Worm (Caenorhabditis elegans) whole organism, late embryonic: ENCODE results near the gene stdh-4.

ENCODE experiments used
- C08G9.2 ChIP-seq: sonication (generic microtip); optimal IDR thresholded peaks from 2 replicates; lab custom pipeline; 2016; ENCODE audit warnings: mild to moderate bottlenecking, missing genetic modification characterization, moderate library complexity, missing compliant biosample characterization
- C38D4.7 ChIP-seq: fragments of 200-800 bp; sonication (Bioruptor generic); optimal IDR thresholded peaks from 2 replicates; lab custom pipeline; 2018; ENCODE audit warnings: mild to moderate bottlenecking, missing genetic modification characterization, moderate library complexity, missing compliant biosample characterization
- F13H6.1 ChIP-seq: sonication (generic microtip); optimal IDR thresholded peaks from 2 replicates; lab custom pipeline; 2016; ENCODE audit warnings: missing genetic modification characterization, missing compliant biosample characterization
- K02D7.2 ChIP-seq: sonication (generic microtip); optimal IDR thresholded peaks from 2 replicates; lab custom pipeline; 2017; ENCODE audit warnings: mild to moderate bottlenecking, missing genetic modification characterization, missing compliant biosample characterization
- Y22D7AL.16 ChIP-seq: sonication (generic microtip); optimal IDR thresholded peaks from 2 replicates; lab custom pipeline; 2016; ENCODE audit warnings: missing genetic modification characterization, missing compliant biosample characterization
- ahr-1 ChIP-seq: sonication (generic microtip); optimal IDR thresholded peaks from 2 replicates; lab custom pipeline; 2016; ENCODE audit warnings: missing genetic modification characterization, missing compliant biosample characterization
- ama-1 ChIP-seq: fragments of 150-350 bp; optimal IDR thresholded peaks from 2 replicates; lab custom pipeline; 2014
- ceh-18 ChIP-seq: sonication (generic microtip); optimal IDR thresholded peaks from 2 replicates; lab custom pipeline; 2016; ENCODE audit warnings: missing genetic modification characterization, missing compliant biosample characterization
- ceh-31 ChIP-seq: sonication (generic microtip); optimal IDR thresholded peaks from 2 replicates; lab custom pipeline; 2016; ENCODE audit warnings: missing genetic modification characterization, missing compliant biosample characterization
- ceh-34 ChIP-seq: sonication (generic microtip); optimal IDR thresholded peaks from 2 replicates; lab custom pipeline; 2016; ENCODE audit warnings: mild to moderate bottlenecking, missing genetic modification characterization, missing compliant biosample characterization
- ceh-48 ChIP-seq: sonication (generic microtip); optimal IDR thresholded peaks from 2 replicates; lab custom pipeline; 2016; ENCODE audit warnings: missing genetic modification characterization, inconsistent platforms, missing compliant biosample characterization
- ceh-6 ChIP-seq: fragments of 200-800 bp; sonication (Bioruptor generic); optimal IDR thresholded peaks from 2 replicates; lab custom pipeline; 2018; ENCODE audit warnings: mild to moderate bottlenecking, missing genetic modification characterization, missing compliant biosample characterization
- ceh-9 ChIP-seq: sonication (generic microtip); optimal IDR thresholded peaks from 2 replicates; lab custom pipeline; 2016; ENCODE audit warnings: mild to moderate bottlenecking, missing genetic modification characterization, inconsistent platforms, missing compliant biosample characterization
- che-1 ChIP-seq: sonication (generic microtip); optimal IDR thresholded peaks from 2 replicates; lab custom pipeline; 2016; ENCODE audit warnings: mild to moderate bottlenecking, missing genetic modification characterization, missing compliant biosample characterization
- dmd-4 ChIP-seq: sonication (generic microtip); optimal IDR thresholded peaks from 2 replicates; lab custom pipeline; 2016; ENCODE audit warnings: borderline replicate concordance, missing genetic modification characterization, missing compliant biosample characterization
- dve-1 ChIP-seq: sonication (generic microtip); optimal IDR thresholded peaks from 2 replicates; lab custom pipeline; 2017; ENCODE audit warnings: antibody characterized with exemption, mild to moderate bottlenecking, missing genetic modification characterization, missing compliant biosample characterization
- ets-4 ChIP-seq: sonication (generic microtip); optimal IDR thresholded peaks from 2 replicates; lab custom pipeline; 2016; ENCODE audit warnings: missing genetic modification characterization, missing compliant biosample characterization
- eyg-1 ChIP-seq: sonication (generic microtip); optimal IDR thresholded peaks from 2 replicates; lab custom pipeline; 2016; ENCODE audit warnings: missing genotype, missing genetic modification characterization, missing compliant biosample characterization
- fax-1 ChIP-seq: sonication (generic microtip); optimal IDR thresholded peaks from 2 replicates; lab custom pipeline; 2016; ENCODE audit warnings: missing genotype, missing genetic modification characterization, missing compliant biosample characterization
- gmeb-2 ChIP-seq: sonication (generic microtip); optimal IDR thresholded peaks from 2 replicates; lab custom pipeline; 2016; ENCODE audit warnings: missing genetic modification characterization, inconsistent platforms, missing compliant biosample characterization
- hlh-15 ChIP-seq: sonication (generic microtip); optimal IDR thresholded peaks from 2 replicates; lab custom pipeline; 2016; ENCODE audit warnings: missing genetic modification characterization, missing compliant biosample characterization
- hlh-6 ChIP-seq: sonication (generic microtip); optimal IDR thresholded peaks from 2 replicates; lab custom pipeline; 2016; ENCODE audit warnings: missing genotype, missing genetic modification characterization, missing compliant biosample characterization
- lim-6 ChIP-seq: sonication (generic microtip); optimal IDR thresholded peaks from 2 replicates; lab custom pipeline; 2016; ENCODE audit warnings: missing genetic modification characterization, missing compliant biosample characterization
- lin-11 ChIP-seq: fragments of 200-800 bp; sonication (Bioruptor generic); optimal IDR thresholded peaks from 2 replicates; lab custom pipeline; 2018; ENCODE audit warnings: mild to moderate bottlenecking, missing genetic modification characterization, missing compliant biosample characterization
- madf-2 ChIP-seq: sonication (generic microtip); optimal IDR thresholded peaks from 2 replicates; lab custom pipeline; 2017; ENCODE audit warnings: missing genetic modification characterization, missing compliant biosample characterization
- nfya-1 ChIP-seq: sonication (generic microtip); optimal IDR thresholded peaks from 2 replicates; lab custom pipeline; 2017; ENCODE audit warnings: missing genetic modification characterization, mild to moderate bottlenecking, missing compliant biosample characterization, antibody characterized with exemption, moderate library complexity
- nhr-11 ChIP-seq: fragments of 150-350 bp; optimal IDR thresholded peaks from 2 replicates; lab custom pipeline; 2014; ENCODE audit warnings: missing biosample characterization, missing genetic modification characterization
- npax-4 ChIP-seq: sonication (generic microtip); optimal IDR thresholded peaks from 2 replicates; lab custom pipeline; 2016; ENCODE audit warnings: missing genetic modification characterization, missing compliant biosample characterization
- pat-9 ChIP-seq: fragments of 200-800 bp; sonication (Bioruptor generic); optimal IDR thresholded peaks from 2 replicates; lab custom pipeline; 2018; ENCODE audit warnings: mild to moderate bottlenecking, missing genetic modification characterization, moderate library complexity, missing compliant biosample characterization
- pros-1 ChIP-seq: fragments of 150-350 bp; optimal IDR thresholded peaks from 2 replicates; lab custom pipeline; 2014; ENCODE audit warnings: missing biosample characterization, missing genetic modification reagents, missing genetic modification characterization
- rnt-1 ChIP-seq: sonication (generic microtip); optimal IDR thresholded peaks from 2 replicates; lab custom pipeline; 2016; ENCODE audit warnings: missing genetic modification characterization, missing compliant biosample characterization
- sdc-2 ChIP-seq: sonication (generic microtip); optimal IDR thresholded peaks from 2 replicates; lab custom pipeline; 2016; ENCODE audit warnings: missing genotype, missing genetic modification characterization, missing compliant biosample characterization
- sox-2 ChIP-seq: fragments of 200-800 bp; sonication (Bioruptor generic); IDR thresholded peaks from 2 replicates; pipeline ENCODE4 v1.3.6; 2022; ENCODE audit warnings: missing genetic modification reagents, missing genetic modification characterization, missing compliant biosample characterization
- sox-4 ChIP-seq: sonication (generic microtip); optimal IDR thresholded peaks from 2 replicates; lab custom pipeline; 2017; ENCODE audit warnings: mild to moderate bottlenecking, missing genetic modification characterization, inconsistent platforms, missing compliant biosample characterization
- tbx-2 ChIP-seq: sonication (generic microtip); optimal IDR thresholded peaks from 2 replicates; lab custom pipeline; 2016; ENCODE audit warnings: missing genetic modification characterization, missing compliant biosample characterization
- tbx-7 ChIP-seq: sonication (generic microtip); optimal IDR thresholded peaks from 2 replicates; lab custom pipeline; 2016; ENCODE audit warnings: missing genotype, missing genetic modification characterization, missing compliant biosample characterization
- ttx-3 ChIP-seq: sonication (generic microtip); optimal IDR thresholded peaks from 2 replicates; lab custom pipeline; 2016; ENCODE audit warnings: missing genetic modification reagents, missing genetic modification characterization, missing compliant biosample characterization
- unc-55 ChIP-seq: sonication (generic microtip); optimal IDR thresholded peaks from 2 replicates; lab custom pipeline; 2017; ENCODE audit warnings: missing biosample characterization, missing genetic modification reagents, missing genetic modification characterization
- unc-86 ChIP-seq: sonication (generic microtip); optimal IDR thresholded peaks from 2 replicates; lab custom pipeline; 2016; ENCODE audit warnings: missing genetic modification characterization, missing compliant biosample characterization
- zip-5 ChIP-seq: sonication (generic microtip); optimal IDR thresholded peaks from 2 replicates; lab custom pipeline; 2016; ENCODE audit warnings: missing genetic modification characterization, missing compliant biosample characterization

stdh-4 gene

DNA sequence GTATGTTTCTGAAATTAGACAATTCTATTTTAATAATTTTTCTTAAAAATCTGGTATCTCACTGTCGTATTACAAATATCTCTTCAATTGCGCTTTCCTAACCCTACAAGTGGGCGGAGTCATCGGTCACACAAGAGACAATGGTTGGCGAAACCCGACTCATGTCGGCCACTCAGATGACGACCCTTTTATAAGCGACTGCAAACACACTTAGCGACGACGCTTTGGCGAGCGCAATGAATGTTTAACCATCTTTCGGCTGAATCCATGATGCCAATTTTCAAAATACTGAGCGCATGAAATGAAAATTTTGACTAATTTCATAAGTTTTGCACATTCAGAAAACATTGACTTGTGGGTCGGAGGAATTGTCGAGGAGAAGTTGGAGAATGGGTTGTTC, 48.7 kb upstream of the stdh-4 start (continued):
- TF ChIP-seq dmd-4: peak; percentile 99
- peak; percentile 100 for TF ChIP-seq gmeb-2 (tag; lab: Kevin White, UChicago)
- TF ChIP-seq ceh-48: peak; percentile 99
- peak; percentile 98 for TF ChIP-seq fax-1
- TF ChIP-seq nhr-11 (tag; lab: Kevin White, UChicago): peak; percentile 28
- peak; percentile 99 for TF ChIP-seq Y22D7AL.16 (tag; lab: Kevin White, UChicago)
- peak; percentile 98 for TF ChIP-seq lim-6
- TF ChIP-seq F13H6.1 (tag; lab: Kevin White, UChicago): peak; percentile 99
- peak; percentile 98 for TF ChIP-seq ttx-3 (tag; lab: Kevin White, UChicago)
- TF ChIP-seq madf-2 (tag; lab: Kevin White, UChicago): peak; percentile 99
- peak; percentile 100 for TF ChIP-seq sox-4 (tag; lab: Kevin White, UChicago)
- TF ChIP-seq ceh-18 (tag; lab: Kevin White, UChicago): peak; percentile 95
- no peak for TF ChIP-seq ama-1 (lab: Kevin White, UChicago)
- TF ChIP-seq nfya-1 (tag; lab: Kevin White, UChicago): peak; percentile 89
- peak; percentile 99 for TF ChIP-seq unc-86
- peak; percentile 96 for TF ChIP-seq C08G9.2
- TF ChIP-seq K02D7.2: peak; percentile 99
- peak; percentile 98 for TF ChIP-seq sox-2 (GFP tag; lab: Robert Waterston, UW)
- peak; percentile 99 for TF ChIP-seq hlh-15 (tag; lab: Kevin White, UChicago)
- TF ChIP-seq pros-1 (tag; lab: Kevin White, UChicago): peak; percentile 71
- peak; percentile 32 for TF ChIP-seq unc-55 (GFP tag; lab: Kevin White, UChicago)
- peak; percentile 92 for TF ChIP-seq zip-5 (tag; lab: Kevin White, UChicago)
- peak; percentile 98 for TF ChIP-seq dve-1 (tag; lab: Kevin White, UChicago)
- TF ChIP-seq tbx-2 (tag; lab: Kevin White, UChicago): peak; percentile 98
- peak; percentile 93 for TF ChIP-seq sdc-2 (tag; lab: Kevin White, UChicago)
- peak; percentile 97 for TF ChIP-seq rnt-1 (tag; lab: Kevin White, UChicago)
- peak; percentile 96 for TF ChIP-seq lin-11 (tag; lab: Kevin White, UChicago)
- peak; percentile 96 for TF ChIP-seq ets-4
- TF ChIP-seq npax-4: peak; percentile 98
- TF ChIP-seq ceh-6 (GFP tag; lab: Kevin White, UChicago): peak; percentile 99
- TF ChIP-seq ceh-34 (tag; lab: Kevin White, UChicago): peak; percentile 98
- TF ChIP-seq ceh-31 (tag; lab: Kevin White, UChicago): peak; percentile 97
- TF ChIP-seq hlh-6 (tag; lab: Kevin White, UChicago): peak; percentile 99
- TF ChIP-seq eyg-1 (tag; lab: Kevin White, UChicago): peak; percentile 98
- TF ChIP-seq, all 69 proteins: peak for 67

DNA sequence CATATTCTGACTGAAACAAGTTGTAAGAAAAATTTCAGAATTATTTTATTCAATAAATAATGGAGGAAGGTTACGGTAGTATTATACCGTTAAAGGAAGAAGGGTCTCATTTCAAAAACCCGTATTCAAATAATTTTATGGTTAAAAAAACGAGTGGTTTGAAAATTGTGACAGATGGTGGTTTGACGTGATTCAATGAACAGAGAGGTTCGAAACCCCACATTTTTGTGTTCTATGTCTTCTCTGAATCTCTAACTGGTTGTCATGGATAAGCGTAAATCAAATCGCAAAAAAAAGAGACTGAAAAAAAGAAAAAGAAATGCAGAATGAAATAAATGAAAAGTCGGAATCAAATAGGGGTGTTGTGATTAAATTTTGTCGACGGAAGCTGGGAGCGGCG, 41.8 kb upstream of the stdh-4 start, which contains the start of gene ZK994.6:
TSS of gene ZK994.6 (minus strand) at position 101 of the 400 bp plus-strand sequence.
- TF ChIP-seq sox-4 (tag; lab: Kevin White, UChicago) (no peak), ceh-9 (tag; lab: Kevin White, UChicago) (no peak), rnt-1 (tag; lab: Kevin White, UChicago) (no peak), ahr-1 (tag; lab: Kevin White, UChicago) (no peak), pros-1 (tag; lab: Kevin White, UChicago) (no peak), unc-86 (no peak), hlh-6 (tag; lab: Kevin White, UChicago) (no peak), ceh-31 (tag; lab: Kevin White, UChicago) (no peak), tbx-7 (tag; lab: Kevin White, UChicago) (no peak)
- TF ChIP-seq, all 69 proteins: peak for 0

DNA sequence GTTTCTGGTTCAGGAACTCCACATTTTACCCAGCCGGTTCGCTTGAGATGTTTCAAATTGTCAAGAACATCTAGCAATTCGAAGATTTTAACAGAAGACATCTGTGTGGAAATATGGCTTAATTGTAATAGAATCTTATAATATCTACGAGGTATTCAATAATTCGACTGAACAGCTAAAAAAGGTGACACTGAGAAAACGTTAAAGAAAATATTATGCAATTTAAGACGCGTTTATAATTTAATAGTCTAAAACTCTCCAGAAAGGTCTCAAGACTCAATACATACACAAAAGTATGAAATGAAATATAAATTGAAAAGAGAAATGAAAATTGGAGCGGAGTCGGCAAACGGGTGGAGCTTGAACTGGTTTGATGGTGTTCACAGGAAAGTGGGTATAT, 35.7 kb upstream of the stdh-4 start, which contains the start of gene F45F2.9:
TSS of gene F45F2.9 (minus strand) at position 101 of the 400 bp plus-strand sequence.
- TF ChIP-seq unc-86 (no peak), C38D4.7 (GFP tag; lab: Kevin White, UChicago) (no peak), nhr-11 (tag; lab: Kevin White, UChicago) (no peak), pat-9 (tag; lab: Kevin White, UChicago) (no peak), ceh-6 (GFP tag; lab: Kevin White, UChicago) (no peak), rnt-1 (tag; lab: Kevin White, UChicago) (no peak), hlh-6 (tag; lab: Kevin White, UChicago) (no peak), che-1 (tag; lab: Kevin White, UChicago) (no peak), C08G9.2 (no peak)
